Comparison of ENCODE assay signal across 1 fruit fly cellular context in the genomic region with DNA sequence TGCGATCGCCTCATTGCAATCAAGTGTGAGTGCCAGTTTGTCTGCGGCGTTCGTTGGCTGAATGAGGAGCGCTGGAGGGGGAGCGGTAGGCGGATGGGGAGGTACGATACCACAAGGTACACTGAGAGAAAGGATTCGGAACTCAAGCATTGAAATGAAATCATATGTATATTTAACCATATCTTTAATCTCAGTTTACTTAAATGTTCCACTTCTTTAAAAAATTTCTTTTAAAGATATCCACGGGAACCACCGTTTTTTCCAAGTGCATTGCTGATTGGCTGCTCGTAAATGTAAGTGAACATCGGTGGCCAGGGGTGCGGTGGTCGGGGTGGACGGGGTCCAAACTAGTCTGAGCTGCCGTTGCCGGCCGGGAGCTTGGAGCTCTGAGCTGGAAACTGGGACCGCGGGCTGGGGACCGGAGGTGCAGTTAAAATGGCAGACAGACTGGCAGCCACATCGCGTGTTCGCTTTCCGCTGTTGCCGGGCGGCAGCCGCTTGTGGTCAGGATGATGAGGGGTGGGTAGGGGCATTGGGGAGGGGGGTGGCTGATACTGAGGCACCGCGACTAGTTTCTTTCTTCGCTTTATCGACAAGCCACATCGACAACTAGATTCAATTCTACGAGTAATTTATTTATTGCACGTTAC.
TF ChIP-seq lines count a peak whose summit lies in the region.

No protein-coding gene starts in this region.

TF ChIP-seq in whole organism, embryonic, 481 proteins besides CTCF, POLR2A, EP300 and RAD21 (continued from another document and continues in another):
- TF ChIP-seq Doc3 (GFP tag; IDR thresholded peaks at IDR 0.05; lab: Robert Waterston, UW; ENCODE audit: partially characterized antibody) (no peak), wdn (GFP tag; IDR thresholded peaks at IDR 0.05; lab: Robert Waterston, UW) (peak; percentile 65; the same call in 1 of the 2 replicates), CG2129 (GFP tag; IDR thresholded peaks at IDR 0.05; lab: Robert Waterston, UW; ENCODE audit: partially characterized antibody) (no peak), D (optimal IDR thresholded peaks at IDR 0.05; lab: Kevin White, UChicago) (no peak), D (GFP tag; optimal IDR thresholded peaks at IDR 0.05; lab: Kevin White, UChicago) (peak; percentile 97), dmrt99B (tag; optimal IDR thresholded peaks at IDR 0.05; lab: Kevin White, UChicago) (peak; percentile 98), Abd-B (GFP tag; optimal IDR thresholded peaks at IDR 0.05; lab: Kevin White, UChicago) (peak; percentile 98), eyg (GFP tag; optimal IDR thresholded peaks at IDR 0.05; lab: Kevin White, UChicago) (peak; percentile 92), CG13123 (GFP tag; optimal IDR thresholded peaks at IDR 0.05; lab: Kevin White, UChicago) (peak; percentile 91), CG4854 (GFP tag; optimal IDR thresholded peaks at IDR 0.05; lab: Kevin White, UChicago) (peak; percentile 87), CG6683 (GFP tag; optimal IDR thresholded peaks at IDR 0.05; lab: Kevin White, UChicago) (peak; percentile 85), Scr (GFP tag; IDR thresholded peaks at IDR 0.05; lab: Robert Waterston, UW; ENCODE audit: partially characterized antibody) (no peak), Rfx (GFP tag; IDR thresholded peaks at IDR 0.05; lab: Robert Waterston, UW) (peak; percentile 91), pho (GFP tag; optimal IDR thresholded peaks at IDR 0.05; lab: Kevin White, UChicago) (peak; percentile 78), CG8924 (tag; optimal IDR thresholded peaks at IDR 0.05; lab: Kevin White, UChicago) (peak; percentile 97), Hr3 (GFP tag; optimal IDR thresholded peaks at IDR 0.05; lab: Kevin White, UChicago) (peak; percentile 97), grn (GFP tag; optimal IDR thresholded peaks at IDR 0.05; lab: Kevin White, UChicago) (peak; percentile 88), ac (GFP tag; optimal IDR thresholded peaks at IDR 0.05; lab: Kevin White, UChicago) (peak; percentile 82), CG15601 (tag; optimal IDR thresholded peaks at IDR 0.05; lab: Kevin White, UChicago) (peak; percentile 97), CG2889 (GFP tag; IDR thresholded peaks at IDR 0.05; lab: Robert Waterston, UW) (peak; percentile 91), knrl (GFP tag; IDR thresholded peaks at IDR 0.05; lab: Robert Waterston, UW; ENCODE audit: partially characterized antibody) (no peak), CG11723 (GFP tag; optimal IDR thresholded peaks at IDR 0.05; lab: Kevin White, UChicago) (peak; percentile 96), gem (tag; optimal IDR thresholded peaks at IDR 0.05; lab: Kevin White, UChicago) (peak; percentile 98), CG11247 (GFP tag; IDR thresholded peaks at IDR 0.05; lab: Robert Waterston, UW) (peak; percentile 93), CG18262 (tag; optimal IDR thresholded peaks at IDR 0.05; lab: Kevin White, UChicago) (peak; percentile 97), CG13424 (tag; optimal IDR thresholded peaks at IDR 0.05; lab: Kevin White, UChicago) (peak; percentile 98), NfI (GFP tag; optimal IDR thresholded peaks at IDR 0.05; lab: Kevin White, UChicago) (peak; percentile 96), ranshi (GFP tag; IDR thresholded peaks at IDR 0.05; lab: Robert Waterston, UW) (peak; percentile 96), CG14441 (GFP tag; IDR thresholded peaks at IDR 0.05; lab: Robert Waterston, UW) (peak; percentile 96), CG8944 (GFP tag; optimal IDR thresholded peaks at IDR 0.05; lab: Kevin White, UChicago) (peak; percentile 93), gsb (GFP tag; IDR thresholded peaks at IDR 0.05; lab: Robert Waterston, UW) (peak; percentile 88), dpn (GFP tag; optimal IDR thresholded peaks at IDR 0.05; lab: Kevin White, UChicago) (peak; percentile 94 to 96), HLH3B (GFP tag; IDR thresholded peaks at IDR 0.05; lab: Robert Waterston, UW) (peak; percentile 98), CG9797 (GFP tag; optimal IDR thresholded peaks at IDR 0.05; lab: Kevin White, UChicago) (peak; percentile 44), Mes4 (GFP tag; optimal IDR thresholded peaks at IDR 0.05; lab: Kevin White, UChicago) (peak; percentile 97), CG9932 (GFP tag; IDR thresholded peaks at IDR 0.05; lab: Robert Waterston, UW) (peak; percentile 67), CG30020 (tag; optimal IDR thresholded peaks at IDR 0.05; lab: Kevin White, UChicago) (peak; percentile 82), kah (GFP tag; optimal IDR thresholded peaks at IDR 0.05; lab: Kevin White, UChicago) (peak; percentile 96), psq (GFP tag; optimal IDR thresholded peaks at IDR 0.05; lab: Kevin White, UChicago) (peak; percentile 92), Myb (GFP tag; optimal IDR thresholded peaks at IDR 0.05; lab: Kevin White, UChicago) (peak; percentile 80), grau (tag; optimal IDR thresholded peaks at IDR 0.05; lab: Kevin White, UChicago) (peak; percentile 94), CG7271 (tag; optimal IDR thresholded peaks at IDR 0.05; lab: Kevin White, UChicago) (peak; percentile 81), CG8281 (tag; optimal IDR thresholded peaks at IDR 0.05; lab: Kevin White, UChicago) (peak; percentile 78), peb (GFP tag; IDR thresholded peaks at IDR 0.05; lab: Robert Waterston, UW) (peak; percentile 96), CG9817 (tag; optimal IDR thresholded peaks at IDR 0.05; lab: Kevin White, UChicago) (peak; percentile 95), odd (GFP tag; optimal IDR thresholded peaks at IDR 0.05; lab: Kevin White, UChicago) (peak; percentile 95), tup (GFP tag; optimal IDR thresholded peaks at IDR 0.05; lab: Kevin White, UChicago) (peak; percentile 91), Aef1 (GFP tag; IDR thresholded peaks at IDR 0.05; lab: Robert Waterston, UW) (peak; percentile 95), ken (GFP tag; IDR thresholded peaks at IDR 0.05; lab: Robert Waterston, UW) (peak; percentile 98), sisA (GFP tag; IDR thresholded peaks at IDR 0.05; lab: Robert Waterston, UW) (peak; percentile 99), Sin3A (optimal IDR thresholded peaks at IDR 0.05; lab: Kevin White, UChicago) (no peak), CG6791 (GFP tag; IDR thresholded peaks at IDR 0.05; lab: Robert Waterston, UW; ENCODE audit: partially characterized antibody) (no peak), ind (GFP tag; optimal IDR thresholded peaks at IDR 0.05; lab: Kevin White, UChicago) (peak; percentile 93), CG17612 (GFP tag; IDR thresholded peaks at IDR 0.05; lab: Robert Waterston, UW) (peak; percentile 72), CG8478 (optimal IDR thresholded peaks at IDR 0.05; lab: Kevin White, UChicago) (no peak), bab2 (GFP tag; optimal IDR thresholded peaks at IDR 0.05; lab: Kevin White, UChicago) (peak; percentile 94), CG17802 (tag; optimal IDR thresholded peaks at IDR 0.05; lab: Kevin White, UChicago) (peak; percentile 78), CG15479 (GFP tag; optimal IDR thresholded peaks at IDR 0.05; lab: Kevin White, UChicago) (no peak), CG6854 (GFP tag; optimal IDR thresholded peaks at IDR 0.05; lab: Kevin White, UChicago) (peak; percentile 69), Fer3 (tag; optimal IDR thresholded peaks at IDR 0.05; lab: Kevin White, UChicago) (peak; percentile 91), Awh (GFP tag; IDR thresholded peaks at IDR 0.05; lab: Robert Waterston, UW) (peak; percentile 99), CG10543 (GFP tag; optimal IDR thresholded peaks at IDR 0.05; lab: Kevin White, UChicago) (peak; percentile 94), ftz-f1 (GFP tag; optimal IDR thresholded peaks at IDR 0.05; lab: Kevin White, UChicago) (peak; percentile 78), yki (optimal IDR thresholded peaks at IDR 0.05; lab: Kevin White, UChicago) (no peak), abd-A (tag; optimal IDR thresholded peaks at IDR 0.05; lab: Kevin White, UChicago) (peak; percentile 90), sc (optimal IDR thresholded peaks at IDR 0.05; lab: Kevin White, UChicago) (no peak), sc (GFP tag; optimal IDR thresholded peaks at IDR 0.05; lab: Kevin White, UChicago) (peak; percentile 95), repo (GFP tag; optimal IDR thresholded peaks at IDR 0.05; lab: Kevin White, UChicago) (peak; percentile 88), HLH4C (GFP tag; IDR thresholded peaks at IDR 0.05; lab: Robert Waterston, UW; ENCODE audit: partially characterized antibody) (no peak), CG2678 (tag; optimal IDR thresholded peaks at IDR 0.05; lab: Kevin White, UChicago) (peak; percentile 97), CG6813 (GFP tag; optimal IDR thresholded peaks at IDR 0.05; lab: Kevin White, UChicago) (peak; percentile 95), mam (GFP tag; optimal IDR thresholded peaks at IDR 0.05; lab: Kevin White, UChicago) (peak; percentile 89), CG10274 (GFP tag; optimal IDR thresholded peaks at IDR 0.05; lab: Kevin White, UChicago) (peak; percentile 79), danr (GFP tag; IDR thresholded peaks at IDR 0.05; lab: Robert Waterston, UW) (peak; percentile 96), CG5180 (GFP tag; optimal IDR thresholded peaks at IDR 0.05; lab: Kevin White, UChicago) (peak; percentile 92), luna (GFP tag; optimal IDR thresholded peaks at IDR 0.05; lab: Kevin White, UChicago) (no peak), Camta (GFP tag; optimal IDR thresholded peaks at IDR 0.05; lab: Kevin White, UChicago) (peak; percentile 93), oc (tag; optimal IDR thresholded peaks at IDR 0.05; lab: Kevin White, UChicago) (peak; percentile 97), btn (GFP tag; optimal IDR thresholded peaks at IDR 0.05; lab: Kevin White, UChicago) (peak; percentile 97), CG34376 (GFP tag; optimal IDR thresholded peaks at IDR 0.05; lab: Kevin White, UChicago) (peak; percentile 68), CG14860 (GFP tag; IDR thresholded peaks at IDR 0.05; lab: Robert Waterston, UW; ENCODE audit: partially characterized antibody) (no peak), CG7839 (tag; optimal IDR thresholded peaks at IDR 0.05; lab: Kevin White, UChicago) (peak; percentile 97), CG18476 (GFP tag; optimal IDR thresholded peaks at IDR 0.05; lab: Kevin White, UChicago) (peak; percentile 90), jigr1 (GFP tag; IDR thresholded peaks at IDR 0.05; lab: Robert Waterston, UW) (peak; percentile 93), pita (GFP tag; optimal IDR thresholded peaks at IDR 0.05; lab: Kevin White, UChicago) (no peak), CG2120 (GFP tag; optimal IDR thresholded peaks at IDR 0.05; lab: Kevin White, UChicago) (peak; percentile 73), al (GFP tag; IDR thresholded peaks at IDR 0.05; lab: Robert Waterston, UW) (peak; percentile 68), bsh (GFP tag; optimal IDR thresholded peaks at IDR 0.05; lab: Kevin White, UChicago) (peak; percentile 95 to 99), Mrtf (GFP tag; IDR thresholded peaks at IDR 0.05; lab: Robert Waterston, UW) (peak; percentile 96), pb (GFP tag; optimal IDR thresholded peaks at IDR 0.05; lab: Kevin White, UChicago) (peak; percentile 94), CG9876 (GFP tag; optimal IDR thresholded peaks at IDR 0.05; lab: Kevin White, UChicago) (peak; percentile 85), CG17829 (tag; optimal IDR thresholded peaks at IDR 0.05; lab: Kevin White, UChicago) (peak; percentile 97), CG18599 (GFP tag; optimal IDR thresholded peaks at IDR 0.05; lab: Kevin White, UChicago) (peak; percentile 93), Asciz (GFP tag; optimal IDR thresholded peaks at IDR 0.05; lab: Kevin White, UChicago) (peak; percentile 95), Bgb (GFP tag; IDR thresholded peaks at IDR 0.05; lab: Robert Waterston, UW; ENCODE audit: partially characterized antibody) (no peak), Side (GFP tag; optimal IDR thresholded peaks at IDR 0.05; lab: Kevin White, UChicago) (peak; percentile 94), CG12744 (GFP tag; optimal IDR thresholded peaks at IDR 0.05; lab: Kevin White, UChicago) (peak; percentile 74), Sry-δ (GFP tag; optimal IDR thresholded peaks at IDR 0.05; lab: Kevin White, UChicago) (peak; percentile 68), CG3065 (GFP tag; optimal IDR thresholded peaks at IDR 0.05; lab: Kevin White, UChicago) (peak; percentile 89), CG15269 (tag; optimal IDR thresholded peaks at IDR 0.05; lab: Kevin White, UChicago) (peak; percentile 96), H15 (GFP tag; IDR thresholded peaks at IDR 0.05; lab: Robert Waterston, UW) (peak; percentile 97), maf-S (GFP tag; optimal IDR thresholded peaks at IDR 0.05; lab: Kevin White, UChicago) (peak; percentile 91), CG7963 (GFP tag; IDR thresholded peaks at IDR 0.05; lab: Robert Waterston, UW; ENCODE audit: partially characterized antibody) (no peak), CG1792 (GFP tag; optimal IDR thresholded peaks at IDR 0.05; lab: Kevin White, UChicago) (peak; percentile 92), CG31441 (GFP tag; IDR thresholded peaks at IDR 0.05; lab: Robert Waterston, UW) (peak; percentile 98), zen (tag; optimal IDR thresholded peaks at IDR 0.05; lab: Kevin White, UChicago) (peak; percentile 88), CG7928 (GFP tag; optimal IDR thresholded peaks at IDR 0.05; lab: Kevin White, UChicago) (peak; percentile 61), CG32767 (GFP tag; IDR thresholded peaks at IDR 0.05; lab: Robert Waterston, UW) (peak; percentile 95), MESR4 (GFP tag; optimal IDR thresholded peaks at IDR 0.05; lab: Kevin White, UChicago) (peak; percentile 56), B-H1 (GFP tag; IDR thresholded peaks at IDR 0.05; lab: Robert Waterston, UW) (peak; percentile 94), ase (GFP tag; IDR thresholded peaks at IDR 0.05; lab: Robert Waterston, UW) (peak; percentile 97), CG32532 (GFP tag; IDR thresholded peaks at IDR 0.05; lab: Robert Waterston, UW) (peak; percentile 85), E2f2 (GFP tag; IDR thresholded peaks at IDR 0.05; lab: Robert Waterston, UW) (peak; percentile 79), sens-2 (GFP tag; IDR thresholded peaks at IDR 0.05; lab: Robert Waterston, UW) (peak; percentile 98), ems (GFP tag; optimal IDR thresholded peaks at IDR 0.05; lab: Kevin White, UChicago) (peak; percentile 95), CG1233 (GFP tag; optimal IDR thresholded peaks at IDR 0.05; lab: Kevin White, UChicago) (peak; percentile 88), twi (tag; optimal IDR thresholded peaks at IDR 0.05; lab: Kevin White, UChicago) (peak; percentile 94), CG17328 (GFP tag; IDR thresholded peaks at IDR 0.05; lab: Robert Waterston, UW) (peak; percentile 99), bowl (GFP tag; IDR thresholded peaks at IDR 0.05; lab: Robert Waterston, UW) (peak; percentile 93), CG4820 (GFP tag; optimal IDR thresholded peaks at IDR 0.05; lab: Kevin White, UChicago) (peak; percentile 97), Hr39 (optimal IDR thresholded peaks at IDR 0.05; lab: Kevin White, UChicago) (no peak), sens (GFP tag; lab: Kevin White, UChicago) (peak; percentile 100), Hand (GFP tag; optimal IDR thresholded peaks at IDR 0.05; lab: Kevin White, UChicago) (peak; percentile 82), fd96Cb (tag; optimal IDR thresholded peaks at IDR 0.05; lab: Kevin White, UChicago) (peak; percentile 96)
